Fruit fly (Drosophila melanogaster) whole organism, embryonic: Measurements from ENCODE around the gene CG17744.

Experiments
- Abd-B ChIP-seq: fragments of 200-800 bp; sonication (Bioruptor generic); optimal IDR thresholded peaks from 2 replicates; lab custom pipeline; 2018; ENCODE audit warnings: missing biosample characterization, mild to moderate bottlenecking, missing genetic modification characterization, moderate library complexity
- CG10274 ChIP-seq: fragments of 200-800 bp; sonication (Bioruptor generic); optimal IDR thresholded peaks from 3 replicates; lab custom pipeline; 2017; ENCODE audit warnings: missing biosample characterization, mild to moderate bottlenecking, missing genetic modification characterization
- CG10543 ChIP-seq: fragments of 200-800 bp; sonication (Bioruptor generic); optimal IDR thresholded peaks from 3 replicates; lab custom pipeline; 2017; ENCODE audit warnings: missing biosample characterization, mild to moderate bottlenecking, missing genetic modification characterization, moderate library complexity
- CG11085 ChIP-seq: fragments of 200-800 bp; sonication (Bioruptor generic); IDR thresholded peaks from 2 replicates; pipeline ENCODE4 v1.3.6; 2022; ENCODE audit warnings: missing biosample characterization, missing genetic modification characterization
- CG11696 ChIP-seq: fragments of 200-800 bp; sonication (Bioruptor generic); IDR thresholded peaks from 2 replicates; pipeline ENCODE4 v1.3.6; 2022; ENCODE audit warnings: missing biosample characterization, missing genetic modification characterization
- CG14710 ChIP-seq: fragments of 200-800 bp; sonication (Bioruptor generic); optimal IDR thresholded peaks from 3 replicates; lab custom pipeline; 2019; ENCODE audit warnings: missing biosample characterization, mild to moderate bottlenecking, missing genetic modification characterization, moderate library complexity
- CG16815 ChIP-seq: fragments of 200-800 bp; sonication (Bioruptor generic); optimal IDR thresholded peaks from 3 replicates; lab custom pipeline; 2017; ENCODE audit warnings: missing biosample characterization, mild to moderate bottlenecking, missing genetic modification characterization
- CG18764 ChIP-seq: fragments of 200-800 bp; sonication (Bioruptor generic); optimal IDR thresholded peaks from 3 replicates; lab custom pipeline; 2016; ENCODE audit warnings: missing biosample characterization, missing genetic modification characterization
- CG2199 ChIP-seq: fragments of 200-800 bp; sonication (Bioruptor generic); IDR thresholded peaks from 3 replicates; pipeline ENCODE4 v1.3.6; 2022; ENCODE audit warnings: missing biosample characterization, missing genetic modification characterization
- CG2875 ChIP-seq: fragments of 200-800 bp; sonication (Bioruptor generic); optimal IDR thresholded peaks from 2 replicates; lab custom pipeline; 2017; ENCODE audit warnings: missing biosample characterization, mild to moderate bottlenecking, missing genetic modification characterization, missing genetic modification reagents
- CG30403 ChIP-seq: fragments of 200-800 bp; sonication (Bioruptor generic); optimal IDR thresholded peaks from 3 replicates; lab custom pipeline; 2016; ENCODE audit warnings: missing biosample characterization, missing genetic modification characterization
- CG33213 ChIP-seq: fragments of 200-800 bp; sonication (Bioruptor generic); optimal IDR thresholded peaks from 3 replicates; lab custom pipeline; 2016; ENCODE audit warnings: missing biosample characterization, missing genetic modification characterization
- CG4282 ChIP-seq: fragments of 200-800 bp; sonication (Bioruptor generic); optimal IDR thresholded peaks from 2 replicates; lab custom pipeline; 2016; ENCODE audit warnings: missing biosample characterization, missing genetic modification characterization
- CG6654 ChIP-seq: fragments of 200-800 bp; sonication (Bioruptor generic); optimal IDR thresholded peaks from 2 replicates; lab custom pipeline; 2017; ENCODE audit warnings: missing biosample characterization, mild to moderate bottlenecking, missing genetic modification characterization
- CG6813 ChIP-seq: fragments of 200-800 bp; sonication (Bioruptor generic); optimal IDR thresholded peaks from 2 replicates; lab custom pipeline; 2017; ENCODE audit warnings: missing biosample characterization, missing genetic modification characterization, mild to moderate bottlenecking, moderate library complexity, missing genetic modification reagents
- Camta ChIP-seq: fragments of 200-800 bp; sonication (Bioruptor generic); optimal IDR thresholded peaks from 2 replicates; lab custom pipeline; 2016; ENCODE audit warnings: missing biosample characterization, missing genetic modification characterization
- Dad ChIP-seq: fragments of 200-800 bp; sonication (Bioruptor generic); optimal IDR thresholded peaks from 3 replicates; lab custom pipeline; 2016; ENCODE audit warnings: missing biosample characterization, missing genetic modification characterization
- Dll ChIP-seq: fragments of 200-800 bp; sonication (Bioruptor generic); IDR thresholded peaks from 4 replicates; pipeline ENCODE4 v1.3.6; 2022; ENCODE audit warnings: missing biosample characterization, missing genetic modification characterization; ENCODE audit not compliant: partially characterized antibody
- Ets65A ChIP-seq: fragments of 200-800 bp; sonication (Bioruptor generic); peaks from one replicate; lab custom pipeline; 2016; ENCODE audit warnings: missing biosample characterization, missing genetic modification characterization
- Hr51 ChIP-seq, 2 experiments: fragments of 200-800 bp; sonication (Bioruptor generic); optimal IDR thresholded peaks; 2 replicates in 1 of 2; 3 replicates in 1 of 2; lab custom pipeline; 2016 to 2018; ENCODE audit warnings: missing biosample characterization in 2 of 2, missing genetic modification characterization in 2 of 2, mild to moderate bottlenecking in 1 of 2, moderate library complexity in 1 of 2
- MESR4 ChIP-seq: fragments of 200-800 bp; sonication (Bioruptor generic); optimal IDR thresholded peaks from 2 replicates; lab custom pipeline; 2018; ENCODE audit warnings: missing biosample characterization, mild to moderate bottlenecking, missing genetic modification characterization, moderate library complexity
- Med ChIP-seq: fragments of 200-800 bp; sonication (Bioruptor generic); peaks from one replicate; lab custom pipeline; 2016; ENCODE audit warnings: missing biosample characterization, missing genetic modification characterization, mild to moderate bottlenecking, inconsistent platforms, moderate library complexity
- Nf-YC ChIP-seq: fragments of 200-800 bp; optimal IDR thresholded peaks from 3 replicates; lab custom pipeline; 2019; ENCODE audit warnings: missing biosample characterization, mild to moderate bottlenecking, missing genetic modification characterization, moderate library complexity
- Sox100B ChIP-seq: fragments of 200-800 bp; sonication (Bioruptor generic); optimal IDR thresholded peaks from 3 replicates; lab custom pipeline; 2018; ENCODE audit warnings: missing biosample characterization, mild to moderate bottlenecking, missing genetic modification characterization
- ase ChIP-seq: fragments of 200-800 bp; sonication (Bioruptor generic); IDR thresholded peaks from 3 replicates; pipeline ENCODE4 v1.3.6; 2022; ENCODE audit warnings: missing biosample characterization, missing genetic modification characterization
- br ChIP-seq: fragments of >200 bp; optimal IDR thresholded peaks from 2 replicates; lab custom pipeline; 2017
- cas ChIP-seq: fragments of 200-800 bp; sonication (Bioruptor generic); IDR thresholded peaks from 2 replicates; pipeline ENCODE4 v1.3.6; 2022; ENCODE audit warnings: missing biosample characterization, missing genetic modification characterization
- chif ChIP-seq, 2 experiments: fragments of 200-800 bp; sonication (Bioruptor generic); optimal IDR thresholded peaks; 3 replicates each; lab custom pipeline; 2016; ENCODE audit warnings: missing biosample characterization in 2 of 2, missing genetic modification characterization in 2 of 2
- dmrt99B ChIP-seq: fragments of 200-800 bp; sonication (Bioruptor generic); optimal IDR thresholded peaks from 2 replicates; lab custom pipeline; 2018; ENCODE audit warnings: missing biosample characterization, mild to moderate bottlenecking, missing genetic modification characterization, moderate library complexity
- ewg ChIP-seq: fragments of 200-800 bp; sonication (Bioruptor generic); optimal IDR thresholded peaks from 3 replicates; lab custom pipeline; 2017; ENCODE audit warnings: mild to moderate bottlenecking, missing biosample characterization, missing genetic modification reagents, missing genetic modification characterization
- gce ChIP-seq: fragments of 200-800 bp; sonication (Bioruptor generic); IDR thresholded peaks from 3 replicates; pipeline ENCODE4 v1.3.6; 2022; ENCODE audit warnings: missing biosample characterization, missing genetic modification characterization
- grau ChIP-seq: fragments of 200-800 bp; optimal IDR thresholded peaks from 3 replicates; lab custom pipeline; 2019; ENCODE audit warnings: missing biosample characterization, mild to moderate bottlenecking, missing genetic modification characterization, moderate library complexity
- gsb-n ChIP-seq: fragments of 200-800 bp; sonication (Bioruptor generic); optimal IDR thresholded peaks from 3 replicates; lab custom pipeline; 2018; ENCODE audit warnings: missing biosample characterization, mild to moderate bottlenecking, missing genetic modification characterization
- kni ChIP-seq: fragments of 200-800 bp; sonication (Bioruptor generic); optimal IDR thresholded peaks from 3 replicates; lab custom pipeline; 2017; ENCODE audit warnings: mild to moderate bottlenecking, missing biosample characterization, missing genetic modification reagents, missing genetic modification characterization
- knrl ChIP-seq: fragments of 200-800 bp; sonication (Bioruptor generic); IDR thresholded peaks from 3 replicates; pipeline ENCODE4 v1.3.6; 2022; ENCODE audit warnings: missing biosample characterization, missing genetic modification characterization; ENCODE audit not compliant: partially characterized antibody
- lilli ChIP-seq: fragments of 200-800 bp; sonication (Bioruptor generic); optimal IDR thresholded peaks from 3 replicates; lab custom pipeline; 2016; ENCODE audit warnings: missing biosample characterization, missing genetic modification characterization
- lmd ChIP-seq: fragments of 200-800 bp; sonication (Bioruptor generic); IDR thresholded peaks from 2 replicates; pipeline ENCODE4 v1.3.6; 2022; ENCODE audit warnings: missing biosample characterization, missing genetic modification characterization
- nerfin-1 ChIP-seq: fragments of 200-800 bp; sonication (Bioruptor generic); optimal IDR thresholded peaks from 3 replicates; lab custom pipeline; 2019; ENCODE audit warnings: missing biosample characterization, mild to moderate bottlenecking, missing genetic modification characterization, moderate library complexity
- otp ChIP-seq: fragments of 200-800 bp; sonication (Bioruptor generic); IDR thresholded peaks from 3 replicates; pipeline ENCODE4, ENCODE4 v1.3.6; 2022; ENCODE audit warnings: missing biosample characterization, missing genetic modification characterization
- pfk ChIP-seq: fragments of 200-800 bp; sonication (Bioruptor generic); optimal IDR thresholded peaks from 2 replicates; lab custom pipeline; 2018; ENCODE audit warnings: missing biosample characterization, mild to moderate bottlenecking, missing genetic modification characterization, moderate library complexity
- ro ChIP-seq: fragments of 200-800 bp; sonication (Bioruptor generic); IDR thresholded peaks from 2 replicates; pipeline ENCODE4 v1.3.6; 2022; ENCODE audit warnings: missing biosample characterization, missing genetic modification characterization
- row ChIP-seq: fragments of 200-800 bp; sonication (Bioruptor generic); IDR thresholded peaks from 3 replicates; pipeline ENCODE4 v1.3.6; 2022; ENCODE audit warnings: missing biosample characterization, missing genetic modification characterization
- run ChIP-seq: fragments of 200-800 bp; sonication (Bioruptor generic); optimal IDR thresholded peaks from 3 replicates; lab custom pipeline; 2018; ENCODE audit warnings: missing biosample characterization, mild to moderate bottlenecking, missing genetic modification characterization
- sens ChIP-seq: fragments of 200-800 bp; sonication (Bioruptor generic); peaks from one replicate; lab custom pipeline; 2016; ENCODE audit warnings: missing biosample characterization, missing genetic modification characterization
- sob ChIP-seq: fragments of 200-800 bp; sonication (Bioruptor generic); IDR thresholded peaks from 2 replicates; pipeline ENCODE4 v1.3.6; 2022; ENCODE audit warnings: missing biosample characterization, missing genetic modification characterization
- ssp ChIP-seq: fragments of 200-800 bp; sonication (Bioruptor generic); IDR thresholded peaks from 2 replicates; pipeline ENCODE4 v1.3.6; 2022; ENCODE audit warnings: missing biosample characterization, missing genetic modification characterization
- stc ChIP-seq: fragments of 200-800 bp; sonication (Bioruptor generic); IDR thresholded peaks from 2 replicates; pipeline ENCODE4 v1.3.6; 2022; ENCODE audit warnings: missing biosample characterization, missing genetic modification characterization
- wek ChIP-seq: fragments of 200-800 bp; sonication (Bioruptor generic); optimal IDR thresholded peaks from 3 replicates; lab custom pipeline; 2018; ENCODE audit warnings: missing biosample characterization, mild to moderate bottlenecking, missing genetic modification characterization, moderate library complexity
- zf30C ChIP-seq: fragments of 200-800 bp; sonication (Bioruptor generic); optimal IDR thresholded peaks from 3 replicates; lab custom pipeline; 2018; ENCODE audit warnings: missing biosample characterization, mild to moderate bottlenecking, missing genetic modification characterization
- zfh2 ChIP-seq: fragments of 200-800 bp; sonication (Bioruptor generic); optimal IDR thresholded peaks from 2 replicates; lab custom pipeline; 2016; ENCODE audit warnings: missing biosample characterization, missing genetic modification characterization

The CG17744 gene

dm6 chr3L:7009411-7009810 is 17.2 kb downstream of the CG17744 start (continued):
- TF ChIP-seq CG11696: 0 out of 2 replicates have a peak, but pooled peaks have one; percentile 32
- no peak for TF ChIP-seq Dll (GFP tag; lab: Robert Waterston, UW)
- TF ChIP-seq CG2199 (GFP tag; lab: Robert Waterston, UW): no peak
- peak; percentile 54 for TF ChIP-seq dmrt99B (tag; lab: Kevin White, UChicago)

dm6 chr3L:7008351-7008750 is 18.2 kb downstream of the CG17744 start:
- TF ChIP-seq CG14710: peak; percentile 89
- TF ChIP-seq CG30403 (GFP tag; lab: Kevin White, UChicago): peak; percentile 84
- peak; percentile 93 for TF ChIP-seq nerfin-1 (tag; lab: Kevin White, UChicago)
- no peak for TF ChIP-seq Dad (GFP tag; lab: Kevin White, UChicago)
- peak; percentile 48 for TF ChIP-seq ssp (GFP tag; lab: Robert Waterston, UW)
- peak; percentile 78 for TF ChIP-seq lmd (GFP tag; lab: Robert Waterston, UW)
- no peak for TF ChIP-seq zf30C (GFP tag; lab: Kevin White, UChicago)
- peak; percentile 78 for TF ChIP-seq CG6813 (GFP tag; lab: Kevin White, UChicago)
- TF ChIP-seq sob (GFP tag; lab: Robert Waterston, UW): peak; percentile 70
- TF ChIP-seq run (tag; lab: Kevin White, UChicago): peak; percentile 67
- TF ChIP-seq br (lab: Kevin White, UChicago): no peak
- TF ChIP-seq cas: 0 out of 2 replicates have a peak, but pooled peaks have one; percentile 17
- peak; percentile 70 for TF ChIP-seq CG18764
- TF ChIP-seq CG33213 (GFP tag; lab: Kevin White, UChicago): no peak
- TF ChIP-seq Sox100B: peak; percentile 97
- TF ChIP-seq CG10274 (GFP tag; lab: Kevin White, UChicago): peak; percentile 50
- no peak for TF ChIP-seq otp
- peak; percentile 90 for TF ChIP-seq Abd-B (GFP tag; lab: Kevin White, UChicago)
- TF ChIP-seq gce (GFP tag; lab: Robert Waterston, UW): no peak
- peak; percentile 49 for TF ChIP-seq CG2875
- peak; percentile 50 to 63 for TF ChIP-seq chif (GFP tag; optimal IDR thresholded peaks at IDR 0.05; lab: Kevin White, UChicago)
- no peak for TF ChIP-seq zfh2 (GFP tag; lab: Kevin White, UChicago)
- TF ChIP-seq Nf-YC: peak; percentile 74
- peak; percentile 88 for TF ChIP-seq grau (tag; lab: Kevin White, UChicago)
- peak; percentile 52; the same call in 2 of the 3 replicates for TF ChIP-seq ase (GFP tag; lab: Robert Waterston, UW)
- TF ChIP-seq CG11085 (GFP tag; lab: Robert Waterston, UW): peak; percentile 35; the same call in 1 of the 2 replicates
- peak; percentile 67 for TF ChIP-seq Ets65A
- peak in 1 of 2 experiments; percentile 97 for TF ChIP-seq Hr51 (GFP tag; optimal IDR thresholded peaks at IDR 0.05; lab: Kevin White, UChicago)
- no peak for TF ChIP-seq knrl (GFP tag; lab: Robert Waterston, UW)
- peak; percentile 78 for TF ChIP-seq CG10543 (GFP tag; lab: Kevin White, UChicago)
- TF ChIP-seq CG6654: peak; percentile 69
- no peak for TF ChIP-seq MESR4 (GFP tag; lab: Kevin White, UChicago)
- peak; percentile 63 for TF ChIP-seq CG16815 (GFP tag; lab: Kevin White, UChicago)
- peak; percentile 59 for TF ChIP-seq lilli (GFP tag; lab: Kevin White, UChicago)
- TF ChIP-seq CG4282 (GFP tag; lab: Kevin White, UChicago): no peak
- TF ChIP-seq ewg: peak; percentile 80
- no peak for TF ChIP-seq kni (GFP tag; lab: Kevin White, UChicago)
- TF ChIP-seq Camta (GFP tag; lab: Kevin White, UChicago): peak; percentile 81
- peak; percentile 71 for TF ChIP-seq gsb-n (tag; lab: Kevin White, UChicago)
- peak; percentile 96 for TF ChIP-seq sens (GFP tag; lab: Kevin White, UChicago)
- peak; percentile 33; the same call in 1 of the 2 replicates for TF ChIP-seq ro
- no peak for TF ChIP-seq pfk
- TF ChIP-seq wek (GFP tag; lab: Kevin White, UChicago): no peak
- TF ChIP-seq stc (GFP tag; lab: Robert Waterston, UW): peak; percentile 76
- TF ChIP-seq Med: peak; percentile 75
- TF ChIP-seq row (GFP tag; lab: Robert Waterston, UW): peak; percentile 84
